Worm (Caenorhabditis elegans) whole organism, late embryonic: ENCODE data around the gene R12B2.7.

Experiments used
- ahr-1 ChIP-seq: sonication (generic microtip); optimal IDR thresholded peaks from 2 replicates; lab custom pipeline; 2016; ENCODE audit warnings: missing genetic modification characterization, missing compliant biosample characterization
- elt-4 ChIP-seq: sonication (generic microtip); optimal IDR thresholded peaks from 2 replicates; lab custom pipeline; 2016; ENCODE audit warnings: missing genetic modification characterization, missing compliant biosample characterization
- hlh-30 ChIP-seq: sonication (generic microtip); optimal IDR thresholded peaks from 2 replicates; lab custom pipeline; 2017; ENCODE audit warnings: antibody characterized with exemption, missing genetic modification characterization, missing compliant biosample characterization; ENCODE audit not compliant: insufficient read depth
- npax-4 ChIP-seq: sonication (generic microtip); optimal IDR thresholded peaks from 2 replicates; lab custom pipeline; 2016; ENCODE audit warnings: missing genetic modification characterization, missing compliant biosample characterization
- pqm-1 ChIP-seq: sonication (generic microtip); optimal IDR thresholded peaks from 2 replicates; lab custom pipeline; 2016; ENCODE audit warnings: missing genetic modification characterization, missing compliant biosample characterization
- rnt-1 ChIP-seq: sonication (generic microtip); optimal IDR thresholded peaks from 2 replicates; lab custom pipeline; 2016; ENCODE audit warnings: missing genetic modification characterization, missing compliant biosample characterization
- zip-5 ChIP-seq: sonication (generic microtip); optimal IDR thresholded peaks from 2 replicates; lab custom pipeline; 2016; ENCODE audit warnings: missing genetic modification characterization, missing compliant biosample characterization

- TF ChIP-seq ahr-1 (tag; lab: Kevin White, UChicago) (no peak), hlh-30 (tag; lab: Kevin White, UChicago) (no peak), rnt-1 (tag; lab: Kevin White, UChicago) (no peak), zip-5 (tag; lab: Kevin White, UChicago) (no peak), pqm-1 (tag; lab: Kevin White, UChicago) (no peak), npax-4 (tag; lab: Kevin White, UChicago) (no peak), elt-4 (tag; lab: Kevin White, UChicago) (no peak)
Measured at ce11 chrIII:5843662-5844061, 28.8 kb downstream of the R12B2.7 start.
